Worm (Caenorhabditis elegans): ENCODE results near the gene nlp-101.
A peak's percentile ranks its signal among the peaks of the same experiment; 100 is the strongest.

The nlp-101 gene

ce11 chrX:7793377-7794041 lies 45.2 kb upstream of the nlp-101 start, which contains the start of gene ZK154.6 (continued):
- TF ChIP-seq snpc-4 (tag; optimal IDR thresholded peaks at IDR 0.05) (peak; percentile 1), dsc-1 (tag; optimal IDR thresholded peaks at IDR 0.05) (peak; percentile 32), xbp-1 (tag; optimal IDR thresholded peaks at IDR 0.05) (peak; percentile 37), fos-1 (tag; optimal IDR thresholded peaks at IDR 0.05) (no peak), mdl-1 (tag; optimal IDR thresholded peaks at IDR 0.05) (peak; percentile 14 to 90), rnt-1 (tag; optimal IDR thresholded peaks at IDR 0.05) (peak; percentile 20), nhr-90 (tag; optimal IDR thresholded peaks at IDR 0.05; ENCODE audit: poor library complexity) (peak; percentile 21), nhr-71 (tag; optimal IDR thresholded peaks at IDR 0.05) (peak; percentile 62), lsy-2 (tag; optimal IDR thresholded peaks at IDR 0.05) (peak in 1 of 2 experiments; percentile 37), F16B12.6 (tag; optimal IDR thresholded peaks at IDR 0.05) (peak; percentile 22), vab-15 (tag; optimal IDR thresholded peaks at IDR 0.05) (no peak), zip-4 (GFP tag; optimal IDR thresholded peaks at IDR 0.05) (peak; percentile 71), lin-35 (GFP tag; optimal IDR thresholded peaks at IDR 0.05) (peak in 1 of 2 experiments; percentile 46)

- TF ChIP-seq C16A3.4 (tag; optimal IDR thresholded peaks at IDR 0.05) (peak; percentile 48), rnt-1 (tag; optimal IDR thresholded peaks at IDR 0.05) (peak; percentile 11), unc-30 (tag; optimal IDR thresholded peaks at IDR 0.05) (no peak), nhr-71 (tag; optimal IDR thresholded peaks at IDR 0.05) (peak; percentile 19), jun-1 (tag; optimal IDR thresholded peaks at IDR 0.05) (peak; percentile 3), elt-3 (tag; optimal IDR thresholded peaks at IDR 0.05) (peak in 1 of 6 experiments; percentile 42), dsc-1 (tag; optimal IDR thresholded peaks at IDR 0.05) (peak; percentile 2), hlh-17 (GFP tag; optimal IDR thresholded peaks at IDR 0.05; ENCODE audit: borderline replicate concordance) (no peak), mdl-1 (tag; optimal IDR thresholded peaks at IDR 0.05) (peak in 1 of 2 experiments; percentile 31), ceh-90 (tag; optimal IDR thresholded peaks at IDR 0.05) (no peak), mep-1 (tag; optimal IDR thresholded peaks at IDR 0.05) (peak; percentile 4), unc-86 (tag; optimal IDR thresholded peaks at IDR 0.05) (no peak), lin-35 (GFP tag; optimal IDR thresholded peaks at IDR 0.05) (peak in 1 of 2 experiments; percentile 40), nhr-47 (tag; optimal IDR thresholded peaks at IDR 0.05) (peak; percentile 4), blmp-1 (tag; optimal IDR thresholded peaks at IDR 0.05) (peak; percentile 68), snu-23 (GFP tag; optimal IDR thresholded peaks at IDR 0.05) (peak; percentile 19), nhr-90 (tag; optimal IDR thresholded peaks at IDR 0.05; ENCODE audit: poor library complexity) (peak; percentile 58), nhr-20 (tag; optimal IDR thresholded peaks at IDR 0.05) (peak; percentile 22), nhr-11 (tag; optimal IDR thresholded peaks at IDR 0.05) (no peak), fos-1 (tag; optimal IDR thresholded peaks at IDR 0.05) (peak; percentile 38), nhr-19 (GFP tag; conservative IDR thresholded peaks at IDR 0.05) (peak; percentile 45), efl-1 (optimal IDR thresholded peaks at IDR 0.05) (no peak), efl-1 (GFP tag; optimal IDR thresholded peaks at IDR 0.05 in 1 of 2) (peak in 1 of 2 experiments; percentile 88)
Observed at ce11 chrX:7794306-7794743, 44.4 kb upstream of the nlp-101 start.

ce11 chrX:7798248-7799020 lies 40.2 kb upstream of the nlp-101 start, which contains the start of gene adm-4:
adm-4 (minus strand) TSS chrX:7798298.
- TF ChIP-seq zip-4 (GFP tag; optimal IDR thresholded peaks at IDR 0.05) (no peak), lin-35 (GFP tag; optimal IDR thresholded peaks at IDR 0.05) (peak in 1 of 2 experiments; percentile 1), unc-86 (tag; optimal IDR thresholded peaks at IDR 0.05) (peak; percentile 15), unc-130 (tag; optimal IDR thresholded peaks at IDR 0.05) (no peak), ceh-82 (tag; optimal IDR thresholded peaks at IDR 0.05) (peak in 1 of 3 experiments; percentile 28), sox-4 (tag; optimal IDR thresholded peaks at IDR 0.05) (peak; percentile 46), sup-37 (GFP tag; optimal IDR thresholded peaks at IDR 0.05) (no peak), hlh-17 (GFP tag; optimal IDR thresholded peaks at IDR 0.05; ENCODE audit: borderline replicate concordance) (no peak), mab-9 (GFP tag; IDR thresholded peaks at IDR 0.05) (no peak), rnt-1 (tag; optimal IDR thresholded peaks at IDR 0.05) (peak; percentile 95), lsy-2 (tag; optimal IDR thresholded peaks at IDR 0.05) (peak in 1 of 2 experiments; percentile 54), ces-1 (GFP tag; optimal IDR thresholded peaks at IDR 0.05) (no peak), vab-15 (tag; optimal IDR thresholded peaks at IDR 0.05) (no peak), nhr-19 (GFP tag; conservative IDR thresholded peaks at IDR 0.05) (peak; percentile 45), blmp-1 (tag; optimal IDR thresholded peaks at IDR 0.05) (peak; percentile 37), lin-13 (GFP tag; optimal IDR thresholded peaks at IDR 0.05) (no peak), fos-1 (tag; optimal IDR thresholded peaks at IDR 0.05) (no peak), fkh-4 (tag; optimal IDR thresholded peaks at IDR 0.05; ENCODE audit: borderline replicate concordance) (peak; percentile 56), snu-23 (GFP tag; optimal IDR thresholded peaks at IDR 0.05) (peak; percentile 70), snpc-4 (tag; optimal IDR thresholded peaks at IDR 0.05) (no peak), elt-2 (tag; optimal IDR thresholded peaks at IDR 0.05) (peak; percentile 36), xbp-1 (tag; optimal IDR thresholded peaks at IDR 0.05) (peak; percentile 64), nhr-84 (tag; optimal IDR thresholded peaks at IDR 0.05) (no peak), nhr-85 (tag) (peak; percentile 74), ceh-90 (tag; optimal IDR thresholded peaks at IDR 0.05) (peak; percentile 79), zag-1 (tag; optimal IDR thresholded peaks at IDR 0.05) (no peak), lin-14 (GFP tag; optimal IDR thresholded peaks at IDR 0.05) (peak; percentile 61), ceh-63 (GFP tag; optimal IDR thresholded peaks at IDR 0.05) (no peak)

Data from whole organism, L1 larva.